Fruit fly (Drosophila melanogaster) whole organism, embryonic: Measurements from ENCODE around the gene CG5104.

Experiments used
- Abd-B ChIP-seq: fragments of 200-800 bp; sonication (Bioruptor generic); optimal IDR thresholded peaks from 2 replicates; lab custom pipeline; 2018; ENCODE audit warnings: missing biosample characterization, mild to moderate bottlenecking, missing genetic modification characterization, moderate library complexity
- Adf1 ChIP-seq: fragments of 200-800 bp; sonication (Bioruptor generic); IDR thresholded peaks from 2 replicates; pipeline ENCODE4 v1.3.6; 2022; ENCODE audit warnings: missing biosample characterization, missing genetic modification characterization
- Aef1 ChIP-seq: fragments of 200-800 bp; sonication (Bioruptor generic); IDR thresholded peaks from 3 replicates; pipeline ENCODE4 v1.3.6; 2022; ENCODE audit warnings: missing biosample characterization, missing genetic modification characterization
- Antp ChIP-seq: fragments of 200-800 bp; sonication (Bioruptor generic); optimal IDR thresholded peaks from 3 replicates; lab custom pipeline; 2016; ENCODE audit warnings: missing biosample characterization, missing genetic modification characterization
- Atf6 ChIP-seq: fragments of 200-800 bp; sonication (Bioruptor generic); IDR thresholded peaks from 2 replicates; pipeline ENCODE4 v1.3.6; 2022; ENCODE audit warnings: missing biosample characterization, missing genetic modification characterization
- CG10565 ChIP-seq: fragments of 200-800 bp; sonication (Bioruptor generic); optimal IDR thresholded peaks from 3 replicates; lab custom pipeline; 2016; ENCODE audit warnings: missing biosample characterization, mild to moderate bottlenecking, missing genetic modification characterization
- CG11085 ChIP-seq: fragments of 200-800 bp; sonication (Bioruptor generic); IDR thresholded peaks from 2 replicates; pipeline ENCODE4 v1.3.6; 2022; ENCODE audit warnings: missing biosample characterization, missing genetic modification characterization
- CG12219 ChIP-seq: fragments of 200-800 bp; sonication (Bioruptor generic); optimal IDR thresholded peaks from 3 replicates; lab custom pipeline; 2018; ENCODE audit warnings: missing biosample characterization, mild to moderate bottlenecking, missing genetic modification characterization
- CG32532 ChIP-seq: fragments of 200-800 bp; sonication (Bioruptor generic); IDR thresholded peaks from 2 replicates; pipeline ENCODE4 v1.3.6; 2022; ENCODE audit warnings: missing biosample characterization, missing genetic modification characterization
- CG3726 ChIP-seq: fragments of 200-800 bp; sonication (Bioruptor generic); IDR thresholded peaks from 3 replicates; pipeline ENCODE4, ENCODE4 v1.3.6; 2022; ENCODE audit warnings: missing biosample characterization, missing genetic modification characterization
- CG3838 ChIP-seq: fragments of 200-800 bp; sonication (Bioruptor generic); optimal IDR thresholded peaks from 3 replicates; lab custom pipeline; 2016; ENCODE audit warnings: missing biosample characterization, missing genetic modification characterization
- CG6813 ChIP-seq: fragments of 200-800 bp; sonication (Bioruptor generic); optimal IDR thresholded peaks from 2 replicates; lab custom pipeline; 2017; ENCODE audit warnings: missing biosample characterization, missing genetic modification characterization, mild to moderate bottlenecking, moderate library complexity, missing genetic modification reagents
- CG7271 ChIP-seq: fragments of 200-800 bp; sonication (Bioruptor generic); optimal IDR thresholded peaks from 2 replicates; lab custom pipeline; 2018; ENCODE audit warnings: missing biosample characterization, mild to moderate bottlenecking, missing genetic modification characterization, moderate library complexity
- CG7556 ChIP-seq: fragments of 200-800 bp; sonication (Bioruptor generic); optimal IDR thresholded peaks from 2 replicates; lab custom pipeline; 2017; ENCODE audit warnings: missing biosample characterization, mild to moderate bottlenecking, missing genetic modification characterization
- CG7745 ChIP-seq: fragments of 200-800 bp; sonication (Bioruptor generic); optimal IDR thresholded peaks from 2 replicates; lab custom pipeline; 2018; ENCODE audit warnings: missing biosample characterization, mild to moderate bottlenecking, missing genetic modification characterization, moderate library complexity
- CG8478 ChIP-seq: fragments of >200 bp; optimal IDR thresholded peaks from 2 replicates; lab custom pipeline; 2018
- CG9609 ChIP-seq: fragments of 200-800 bp; sonication (Bioruptor generic); optimal IDR thresholded peaks from 3 replicates; lab custom pipeline; 2016; ENCODE audit warnings: missing biosample characterization, missing genetic modification characterization
- E2f2 ChIP-seq: fragments of 200-800 bp; sonication (Bioruptor generic); IDR thresholded peaks from 2 replicates; pipeline ENCODE4 v1.3.6; 2022; ENCODE audit warnings: missing biosample characterization, missing genetic modification characterization
- ERR ChIP-seq: fragments of 200-800 bp; sonication (Bioruptor generic); optimal IDR thresholded peaks from 2 replicates; lab custom pipeline; 2016; ENCODE audit warnings: missing biosample characterization, missing genetic modification characterization
- Eip74EF ChIP-seq, 2 experiments: fragments of 200-800 bp in 1 of 2; fragments of >200 bp in 1 of 2; sonication (Bioruptor generic) in 1 of 2; optimal IDR thresholded peaks; 2 replicates each; lab custom pipeline; 2017 to 2019; ENCODE audit warnings: missing biosample characterization in 2 of 2, missing genetic modification characterization in 2 of 2, mild to moderate bottlenecking in 1 of 2, moderate library complexity in 1 of 2
- Ets65A ChIP-seq: fragments of 200-800 bp; sonication (Bioruptor generic); peaks from one replicate; lab custom pipeline; 2016; ENCODE audit warnings: missing biosample characterization, missing genetic modification characterization
- Fer3 ChIP-seq: fragments of 200-800 bp; sonication (Bioruptor generic); optimal IDR thresholded peaks from 2 replicates; lab custom pipeline; 2018; ENCODE audit warnings: missing biosample characterization, mild to moderate bottlenecking, missing genetic modification characterization, moderate library complexity
- Myb ChIP-seq: fragments of 200-800 bp; sonication (Bioruptor generic); optimal IDR thresholded peaks from 2 replicates; lab custom pipeline; 2016; ENCODE audit warnings: missing biosample characterization, missing genetic modification characterization
- NFAT ChIP-seq: fragments of 200-800 bp; sonication (Bioruptor generic); IDR thresholded peaks from 2 replicates; pipeline ENCODE4 v1.3.6; 2022; ENCODE audit warnings: missing biosample characterization, missing genetic modification characterization
- Nf-YC ChIP-seq: fragments of 200-800 bp; optimal IDR thresholded peaks from 3 replicates; lab custom pipeline; 2019; ENCODE audit warnings: missing biosample characterization, mild to moderate bottlenecking, missing genetic modification characterization, moderate library complexity
- Ssrp ChIP-seq: fragments of 200-800 bp; sonication (Bioruptor generic); optimal IDR thresholded peaks from 2 replicates; lab custom pipeline; 2018; ENCODE audit warnings: missing biosample characterization, mild to moderate bottlenecking, missing genetic modification characterization, moderate library complexity
- Xrp1 ChIP-seq: fragments of 200-800 bp; sonication (Bioruptor generic); IDR thresholded peaks from 2 replicates; pipeline ENCODE4 v1.3.6; 2022; ENCODE audit warnings: missing biosample characterization, missing genetic modification characterization
- ara ChIP-seq: fragments of 200-800 bp; sonication (Bioruptor generic); IDR thresholded peaks from 2 replicates; pipeline ENCODE4 v1.3.6; 2022; ENCODE audit warnings: missing biosample characterization, missing genetic modification characterization
- az2 ChIP-seq: fragments of 200-800 bp; sonication (Bioruptor generic); optimal IDR thresholded peaks from 3 replicates; lab custom pipeline; 2016; ENCODE audit warnings: missing biosample characterization, missing genetic modification characterization
- bcd ChIP-seq: fragments of 200-800 bp; sonication (Bioruptor generic); optimal IDR thresholded peaks from 2 replicates; lab custom pipeline; 2017; ENCODE audit warnings: missing biosample characterization, mild to moderate bottlenecking, missing genetic modification characterization
- crol ChIP-seq: fragments of 200-800 bp; sonication (Bioruptor generic); IDR thresholded peaks from 2 replicates; pipeline ENCODE4 v1.3.6; 2022; ENCODE audit warnings: missing biosample characterization, missing genetic modification characterization
- dm ChIP-seq: fragments of 200-800 bp; sonication (Bioruptor generic); optimal IDR thresholded peaks from 3 replicates; lab custom pipeline; 2016; ENCODE audit warnings: missing biosample characterization, missing genetic modification characterization
- fd3F ChIP-seq: fragments of 200-800 bp; sonication (Bioruptor generic); optimal IDR thresholded peaks from 2 replicates; lab custom pipeline; 2018; ENCODE audit warnings: missing biosample characterization, mild to moderate bottlenecking, missing genetic modification characterization, moderate library complexity
- her ChIP-seq: fragments of 200-800 bp; sonication (Bioruptor generic); optimal IDR thresholded peaks from 2 replicates; lab custom pipeline; 2016; ENCODE audit warnings: missing biosample characterization, missing genetic modification characterization
- inv ChIP-seq: fragments of 200-800 bp; sonication (Bioruptor generic); IDR thresholded peaks from 2 replicates; pipeline ENCODE4 v1.3.6; 2022; ENCODE audit warnings: missing biosample characterization, missing genetic modification characterization; ENCODE audit not compliant: partially characterized antibody
- jigr1 ChIP-seq: fragments of 200-800 bp; sonication (Bioruptor generic); IDR thresholded peaks from 3 replicates; pipeline ENCODE4 v1.3.6; 2022; ENCODE audit warnings: missing biosample characterization, missing genetic modification characterization
- lmd ChIP-seq: fragments of 200-800 bp; sonication (Bioruptor generic); IDR thresholded peaks from 2 replicates; pipeline ENCODE4 v1.3.6; 2022; ENCODE audit warnings: missing biosample characterization, missing genetic modification characterization
- nom ChIP-seq: fragments of 200-800 bp; sonication (Bioruptor generic); optimal IDR thresholded peaks from 2 replicates; lab custom pipeline; 2017; ENCODE audit warnings: missing biosample characterization, missing genetic modification characterization, mild to moderate bottlenecking, moderate library complexity, missing genetic modification reagents
- org-1 ChIP-seq: fragments of 200-800 bp; sonication (Bioruptor generic); optimal IDR thresholded peaks from 2 replicates; lab custom pipeline; 2017; ENCODE audit warnings: missing biosample characterization, missing genetic modification characterization
- p53 ChIP-seq: fragments of 200-800 bp; sonication (Bioruptor generic); optimal IDR thresholded peaks from 2 replicates; lab custom pipeline; 2016; ENCODE audit warnings: missing biosample characterization, missing genetic modification characterization
- pho ChIP-seq: fragments of 200-800 bp; sonication (Bioruptor generic); optimal IDR thresholded peaks from 2 replicates; lab custom pipeline; 2016; ENCODE audit warnings: missing biosample characterization, missing genetic modification characterization
- pros ChIP-seq: fragments of 200-800 bp; sonication (Bioruptor generic); optimal IDR thresholded peaks from 3 replicates; lab custom pipeline; 2019; ENCODE audit warnings: missing biosample characterization, mild to moderate bottlenecking, missing genetic modification characterization, moderate library complexity
- psq ChIP-seq: fragments of 200-800 bp; sonication (Bioruptor generic); optimal IDR thresholded peaks from 2 replicates; lab custom pipeline; 2017; ENCODE audit warnings: missing biosample characterization, missing genetic modification characterization
- row ChIP-seq: fragments of 200-800 bp; sonication (Bioruptor generic); IDR thresholded peaks from 3 replicates; pipeline ENCODE4 v1.3.6; 2022; ENCODE audit warnings: missing biosample characterization, missing genetic modification characterization
- sc ChIP-seq, 3 experiments: fragments of >200 bp in 2 of 3; fragments of 200-800 bp in 1 of 3; sonication (Bioruptor generic) in 1 of 3; optimal IDR thresholded peaks; 2 replicates in 2 of 3; 3 replicates in 1 of 3; lab custom pipeline; 2017; ENCODE audit warnings: mild to moderate bottlenecking in 1 of 3, missing biosample characterization in 1 of 3, missing genetic modification characterization in 1 of 3, missing genetic modification reagents in 1 of 3
- sob ChIP-seq: fragments of 200-800 bp; sonication (Bioruptor generic); IDR thresholded peaks from 2 replicates; pipeline ENCODE4 v1.3.6; 2022; ENCODE audit warnings: missing biosample characterization, missing genetic modification characterization
- trem ChIP-seq: fragments of 200-800 bp; optimal IDR thresholded peaks from 3 replicates; lab custom pipeline; 2019; ENCODE audit warnings: missing biosample characterization, mild to moderate bottlenecking, missing genetic modification characterization, moderate library complexity
- unpg ChIP-seq: fragments of 200-800 bp; sonication (Bioruptor generic); optimal IDR thresholded peaks from 3 replicates; lab custom pipeline; 2018; ENCODE audit warnings: missing biosample characterization, mild to moderate bottlenecking, missing genetic modification characterization, moderate library complexity
- vvl ChIP-seq: fragments of 200-800 bp; sonication (Bioruptor generic); IDR thresholded peaks from 2 replicates; pipeline ENCODE4 v1.3.6; 2022; ENCODE audit warnings: missing biosample characterization, missing genetic modification characterization
- wdn ChIP-seq: fragments of 200-800 bp; sonication (Bioruptor generic); IDR thresholded peaks from 2 replicates; pipeline ENCODE4 v1.3.6; 2022; ENCODE audit warnings: missing biosample characterization, missing genetic modification characterization
- wor ChIP-seq: fragments of 200-800 bp; sonication (Bioruptor generic); IDR thresholded peaks from 2 replicates; pipeline ENCODE4 v1.3.6; 2022; ENCODE audit warnings: missing biosample characterization, missing genetic modification characterization

CG5104 gene

DNA sequence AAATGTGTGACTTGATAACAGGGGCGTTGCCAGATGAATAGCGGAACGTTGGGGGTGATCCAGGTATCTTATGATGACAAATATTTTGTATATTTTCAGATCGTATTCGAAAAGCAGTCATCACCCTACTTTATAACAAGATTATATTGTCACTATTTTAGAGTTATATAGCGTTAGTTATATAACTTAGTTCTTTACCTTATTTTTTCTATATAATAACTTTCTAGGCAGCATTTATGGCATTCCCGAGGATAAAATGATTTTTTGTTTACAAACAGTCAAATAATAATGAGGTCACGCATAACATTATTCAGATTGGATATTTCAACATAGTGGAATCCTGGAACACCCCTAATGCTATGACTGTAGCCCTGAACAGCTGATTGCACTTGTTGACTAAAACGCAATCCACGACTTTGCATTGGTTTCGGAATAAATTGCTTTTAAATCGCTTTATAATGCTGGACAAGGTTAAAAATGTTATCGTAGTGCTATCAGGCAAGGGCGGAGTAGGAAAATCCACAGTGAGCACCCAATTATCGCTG is 5.5 kb downstream of the CG5104 start, which contains the start of gene Nubp2 (continued):
- TF ChIP-seq Myb (GFP tag; lab: Kevin White, UChicago) (peak; percentile 72), jigr1 (GFP tag; lab: Robert Waterston, UW) (peak; percentile 79; the same call in 2 of the 3 replicates), CG3838 (peak; percentile 93), Nf-YC (tag; lab: Kevin White, UChicago) (peak; percentile 95), sc (optimal IDR thresholded peaks at IDR 0.05; lab: Kevin White, UChicago) (no peak), sc (GFP tag; optimal IDR thresholded peaks at IDR 0.05; lab: Kevin White, UChicago) (peak; percentile 90), Ssrp (tag; lab: Kevin White, UChicago) (peak; percentile 97), pros (GFP tag; lab: Kevin White, UChicago) (peak; percentile 53), CG11085 (peak; percentile 90), NFAT (peak; percentile 93), unpg (peak; percentile 95), sob (GFP tag; lab: Robert Waterston, UW) (peak; percentile 94), CG9609 (GFP tag; lab: Kevin White, UChicago) (peak; percentile 94), Aef1 (GFP tag; lab: Robert Waterston, UW) (peak; percentile 91), CG3726 (GFP tag; lab: Robert Waterston, UW) (peak; percentile 87; the same call in 1 of the 3 replicates), wor (peak; percentile 83), CG32532 (GFP tag; lab: Robert Waterston, UW) (peak; percentile 94), CG7556 (peak; percentile 95), fd3F (peak; percentile 95), CG6813 (GFP tag; lab: Kevin White, UChicago) (peak; percentile 64), CG7745 (tag; lab: Kevin White, UChicago) (no peak), az2 (GFP tag; lab: Kevin White, UChicago) (peak; percentile 96), Ets65A (peak; percentile 99), pho (GFP tag; lab: Kevin White, UChicago) (peak; percentile 95), CG12219 (GFP tag; lab: Kevin White, UChicago) (peak; percentile 91), dm (GFP tag; lab: Kevin White, UChicago) (peak; percentile 86), E2f2 (GFP tag; lab: Robert Waterston, UW) (peak; percentile 72), Atf6 (GFP tag; lab: Robert Waterston, UW) (peak; percentile 94), Fer3 (tag; lab: Kevin White, UChicago) (peak; percentile 94), Xrp1 (GFP tag; lab: Robert Waterston, UW) (peak; percentile 95), bcd (GFP tag; lab: Kevin White, UChicago) (peak; percentile 96), CG8478 (lab: Kevin White, UChicago) (no peak), ERR (GFP tag; lab: Kevin White, UChicago) (peak; percentile 72), Adf1 (GFP tag; lab: Robert Waterston, UW) (peak; percentile 78), lmd (GFP tag; lab: Robert Waterston, UW) (peak; percentile 96), nom (GFP tag; lab: Kevin White, UChicago) (peak; percentile 77), psq (GFP tag; lab: Kevin White, UChicago) (peak; percentile 85), vvl (GFP tag; lab: Robert Waterston, UW) (peak; percentile 95), ara (GFP tag; lab: Robert Waterston, UW) (peak; percentile 68), trem (tag; lab: Kevin White, UChicago) (peak; percentile 92), row (GFP tag; lab: Robert Waterston, UW) (peak; percentile 98), her (peak; percentile 79), crol (GFP tag; lab: Robert Waterston, UW) (no peak), Eip74EF (GFP tag; optimal IDR thresholded peaks at IDR 0.05; lab: Kevin White, UChicago) (peak in 1 of 2 experiments; percentile 83), org-1 (GFP tag; lab: Kevin White, UChicago) (peak; percentile 81), inv (GFP tag; lab: Robert Waterston, UW) (no peak), wdn (GFP tag; lab: Robert Waterston, UW) (peak; percentile 85), p53 (GFP tag; lab: Kevin White, UChicago) (peak; percentile 77), Antp (GFP tag; lab: Kevin White, UChicago) (peak; percentile 90), CG7271 (peak; percentile 78), CG10565 (GFP tag; lab: Kevin White, UChicago) (peak; percentile 78), Abd-B (peak; percentile 98)
